Fruit fly (Drosophila melanogaster) whole organism: ENCODE measurements around the gene Or83a.

Experiments used
- CG8478 ChIP-seq: fragments of >200 bp; optimal IDR thresholded peaks from 2 replicates; lab custom pipeline; 2018; ENCODE audit warnings: inconsistent platforms
- psq ChIP-seq: fragments of >200 bp; optimal IDR thresholded peaks from 2 replicates; lab custom pipeline; 2017

- no peak for TF ChIP-seq CG8478 (lab: Kevin White, UChicago)
- no peak for TF ChIP-seq psq
These were observed 29.4 kb downstream of the Or83a start, which contains the start of the genes CG31542 and CG34277 for dm6 chr3R:5369490-5370001.
